Worm (Caenorhabditis elegans) whole organism, L1 larva: ENCODE data around the gene Y43C5A.4.

Source experiments
- aha-1 ChIP-seq: fragments of 150-350 bp; optimal IDR thresholded peaks from 2 replicates; lab custom pipeline; 2014; ENCODE audit warnings: missing biosample characterization, missing genetic modification characterization
- blmp-1 ChIP-seq: fragments of 150-350 bp; optimal IDR thresholded peaks from 2 replicates; lab custom pipeline; 2014; ENCODE audit warnings: missing biosample characterization, missing genetic modification characterization
- ceh-63 ChIP-seq: fragments of 200-800 bp; sonication (Bioruptor generic); optimal IDR thresholded peaks from 2 replicates; lab custom pipeline; 2018; ENCODE audit warnings: mild to moderate bottlenecking, missing genetic modification characterization, missing compliant biosample characterization
- ceh-8 ChIP-seq: fragments of 200-800 bp; sonication (Bioruptor generic); optimal IDR thresholded peaks from 2 replicates; lab custom pipeline; 2018; ENCODE audit warnings: mild to moderate bottlenecking, missing genetic modification characterization, moderate library complexity, missing compliant biosample characterization
- ceh-88 ChIP-seq: fragments of 200-800 bp; sonication (Bioruptor generic); IDR thresholded peaks from 2 replicates; pipeline ENCODE4 v1.3.6; 2022; ENCODE audit warnings: missing genetic modification characterization, missing compliant biosample characterization
- ces-1 ChIP-seq: fragments of 150-350 bp; optimal IDR thresholded peaks from 2 replicates; lab custom pipeline; 2014; ENCODE audit warnings: missing biosample characterization, missing genetic modification reagents, missing genetic modification characterization
- efl-1 ChIP-seq, 4 experiments: fragments of 150-350 bp; optimal IDR thresholded peaks in 3 of 4; peaks in 1 of 4; 1 replicate in 1 of 4; 2 replicates in 3 of 4; lab custom pipeline; 2014; ENCODE audit warnings: missing biosample characterization in 2 of 4, missing genetic modification characterization in 2 of 4, missing genetic modification reagents in 2 of 4
- elt-3 ChIP-seq, 6 experiments: fragments of 150-350 bp in 1 of 6; sonication (generic microtip); optimal IDR thresholded peaks; 2 replicates each; lab custom pipeline; 2017 to 2018; ENCODE audit warnings: missing biosample characterization in 6 of 6, missing genetic modification characterization in 6 of 6, inconsistent platforms in 1 of 6
- ets-5 ChIP-seq: fragments of 200-800 bp; sonication (Bioruptor generic); IDR thresholded peaks from 2 replicates; pipeline ENCODE4 v1.3.6; 2022; ENCODE audit warnings: missing genetic modification characterization, missing compliant biosample characterization
- fkh-8 ChIP-seq: sonication (generic microtip); optimal IDR thresholded peaks from 2 replicates; lab custom pipeline; 2016; ENCODE audit warnings: mild to moderate bottlenecking, missing genetic modification characterization, missing compliant biosample characterization
- grh-1 ChIP-seq: fragments of 200-800 bp; sonication (Bioruptor generic); IDR thresholded peaks from 2 replicates; pipeline ENCODE4 v1.3.6; 2022; ENCODE audit warnings: missing genetic modification reagents, missing genetic modification characterization, missing compliant biosample characterization
- hlh-4 ChIP-seq: sonication (generic microtip); optimal IDR thresholded peaks from 2 replicates; lab custom pipeline; 2016; ENCODE audit warnings: mild to moderate bottlenecking, missing genetic modification characterization, missing compliant biosample characterization
- hpl-2 ChIP-seq: fragments of 150-350 bp; optimal IDR thresholded peaks from 2 replicates; lab custom pipeline; 2014; ENCODE audit warnings: missing biosample characterization, missing genetic modification reagents, missing genetic modification characterization
- jun-1 ChIP-seq: fragments of 150-350 bp; optimal IDR thresholded peaks from 2 replicates; lab custom pipeline; 2014; ENCODE audit warnings: missing biosample characterization, missing genetic modification reagents, missing genetic modification characterization
- lin-39 ChIP-seq: fragments of 150-350 bp; optimal IDR thresholded peaks from 2 replicates; lab custom pipeline; 2014; ENCODE audit warnings: missing biosample characterization, missing genetic modification reagents, missing genetic modification characterization
- mab-9 ChIP-seq: fragments of 200-800 bp; sonication (Bioruptor generic); IDR thresholded peaks from 2 replicates; pipeline ENCODE4 v1.3.6; 2022; ENCODE audit warnings: missing genetic modification reagents, missing genetic modification characterization, missing compliant biosample characterization
- mdl-1 ChIP-seq, 2 experiments: fragments of 150-350 bp; optimal IDR thresholded peaks; 2 replicates each; lab custom pipeline; 2014 to 2017; ENCODE audit warnings: missing biosample characterization in 2 of 2, missing genetic modification characterization in 2 of 2, inconsistent platforms in 1 of 2
- mep-1 ChIP-seq: fragments of 150-350 bp; optimal IDR thresholded peaks from 2 replicates; lab custom pipeline; 2014; ENCODE audit warnings: missing biosample characterization, missing genetic modification characterization
- nhr-12 ChIP-seq: sonication (generic microtip); optimal IDR thresholded peaks from 2 replicates; lab custom pipeline; 2017; ENCODE audit warnings: missing biosample characterization, missing genetic modification characterization
- nhr-19 ChIP-seq: fragments of 200-800 bp; sonication (Bioruptor generic); conservative IDR thresholded peaks from 2 replicates; pipeline ENCODE4 v1.3.6; 2022; ENCODE audit warnings: missing genetic modification characterization, missing compliant biosample characterization
- nhr-20 ChIP-seq: sonication (generic microtip); optimal IDR thresholded peaks from 2 replicates; lab custom pipeline; 2016; ENCODE audit warnings: mild to moderate bottlenecking, missing genetic modification characterization, missing compliant biosample characterization
- nhr-237 ChIP-seq: fragments of 150-350 bp; optimal IDR thresholded peaks from 2 replicates; lab custom pipeline; 2014; ENCODE audit warnings: missing biosample characterization, missing genetic modification characterization
- nhr-28 ChIP-seq: fragments of 150-350 bp; optimal IDR thresholded peaks from 2 replicates; lab custom pipeline; 2014; ENCODE audit warnings: missing biosample characterization, missing genetic modification characterization
- nhr-47 ChIP-seq: sonication (generic microtip); optimal IDR thresholded peaks from 2 replicates; lab custom pipeline; 2016; ENCODE audit warnings: mild to moderate bottlenecking, missing genetic modification characterization, moderate library complexity, missing compliant biosample characterization
- nhr-71 ChIP-seq: sonication (generic microtip); optimal IDR thresholded peaks from 2 replicates; lab custom pipeline; 2016; ENCODE audit warnings: mild to moderate bottlenecking, missing genetic modification characterization, moderate library complexity, missing compliant biosample characterization
- nhr-77 ChIP-seq: fragments of 150-350 bp; optimal IDR thresholded peaks from 2 replicates; lab custom pipeline; 2014; ENCODE audit warnings: missing biosample characterization, missing genetic modification characterization
- nhr-84 ChIP-seq: sonication (generic microtip); optimal IDR thresholded peaks from 2 replicates; lab custom pipeline; 2017; ENCODE audit warnings: missing biosample characterization, missing genetic modification characterization
- nhr-85 ChIP-seq: sonication (generic microtip); peaks from one replicate; lab custom pipeline; 2016; ENCODE audit warnings: missing genetic modification characterization, inconsistent platforms, missing compliant biosample characterization
- nhr-90 ChIP-seq: sonication (generic microtip); optimal IDR thresholded peaks from 2 replicates; lab custom pipeline; 2016; ENCODE audit warnings: mild to moderate bottlenecking, missing genetic modification characterization, missing compliant biosample characterization; ENCODE audit not compliant: poor library complexity
- pag-3 ChIP-seq: sonication (generic microtip); optimal IDR thresholded peaks from 2 replicates; lab custom pipeline; 2017; ENCODE audit warnings: missing genetic modification characterization, mild to moderate bottlenecking, missing compliant biosample characterization, antibody characterized with exemption, borderline replicate concordance; ENCODE audit not compliant: insufficient read depth
- pax-3 ChIP-seq: fragments of 200-800 bp; sonication (Bioruptor generic); optimal IDR thresholded peaks from 2 replicates; lab custom pipeline; 2018; ENCODE audit warnings: mild to moderate bottlenecking, missing genetic modification characterization, moderate library complexity, missing compliant biosample characterization
- pqm-1 ChIP-seq: sonication (generic microtip); optimal IDR thresholded peaks from 3 replicates; lab custom pipeline; 2017; ENCODE audit warnings: missing biosample characterization, missing genetic modification characterization
- rnt-1 ChIP-seq: sonication (generic microtip); optimal IDR thresholded peaks from 2 replicates; lab custom pipeline; 2016; ENCODE audit warnings: mild to moderate bottlenecking, missing genetic modification characterization, moderate library complexity, missing compliant biosample characterization
- skn-1 ChIP-seq: fragments of 150-350 bp; optimal IDR thresholded peaks from 2 replicates; lab custom pipeline; 2014; ENCODE audit warnings: missing biosample characterization, missing genetic modification characterization
- snu-23 ChIP-seq: sonication (generic microtip); optimal IDR thresholded peaks from 2 replicates; lab custom pipeline; 2016; ENCODE audit warnings: missing genetic modification characterization, missing compliant biosample characterization
- sox-4 ChIP-seq: sonication (generic microtip); optimal IDR thresholded peaks from 2 replicates; lab custom pipeline; 2016; ENCODE audit warnings: missing genetic modification characterization, missing compliant biosample characterization
- sup-37 ChIP-seq: fragments of 200-800 bp; sonication (Bioruptor generic); optimal IDR thresholded peaks from 2 replicates; lab custom pipeline; 2018; ENCODE audit warnings: mild to moderate bottlenecking, missing genetic modification characterization, missing compliant biosample characterization
- unc-130 ChIP-seq: fragments of 150-350 bp; optimal IDR thresholded peaks from 2 replicates; lab custom pipeline; 2017; ENCODE audit warnings: missing biosample characterization, missing genetic modification characterization, inconsistent platforms
- unc-30 ChIP-seq: sonication (generic microtip); optimal IDR thresholded peaks from 2 replicates; lab custom pipeline; 2017; ENCODE audit warnings: missing biosample characterization, missing genetic modification characterization
- unc-62 ChIP-seq: fragments of 150-350 bp; optimal IDR thresholded peaks from 2 replicates; lab custom pipeline; 2014; ENCODE audit warnings: missing biosample characterization, missing genetic modification reagents, missing genetic modification characterization
- unc-86 ChIP-seq: sonication (generic microtip); optimal IDR thresholded peaks from 2 replicates; lab custom pipeline; 2016; ENCODE audit warnings: missing genetic modification characterization, missing compliant biosample characterization
- unc-98 ChIP-seq: fragments of 200-800 bp; sonication (Bioruptor generic); IDR thresholded peaks from 2 replicates; pipeline ENCODE4 v1.3.6; 2022; ENCODE audit warnings: missing genetic modification characterization, missing compliant biosample characterization
- xbp-1 ChIP-seq: sonication (generic microtip); optimal IDR thresholded peaks from 2 replicates; lab custom pipeline; 2016; ENCODE audit warnings: missing genetic modification characterization, missing compliant biosample characterization
- zag-1 ChIP-seq: fragments of 150-350 bp; optimal IDR thresholded peaks from 2 replicates; lab custom pipeline; 2014; ENCODE audit warnings: missing biosample characterization, missing genetic modification characterization
- zip-4 ChIP-seq: fragments of 200-800 bp; sonication (Bioruptor generic); optimal IDR thresholded peaks from 2 replicates; lab custom pipeline; 2018; ENCODE audit warnings: mild to moderate bottlenecking, missing genetic modification characterization, moderate library complexity, missing compliant biosample characterization
- ztf-11 ChIP-seq, 2 experiments: sonication (generic microtip); optimal IDR thresholded peaks; 2 replicates each; lab custom pipeline; 2016 to 2017; ENCODE audit warnings: missing genetic modification characterization in 2 of 2, missing biosample characterization in 1 of 2, missing compliant biosample characterization in 1 of 2
- ztf-4 ChIP-seq: fragments of 150-350 bp; optimal IDR thresholded peaks from 2 replicates; lab custom pipeline; 2014; ENCODE audit warnings: missing biosample characterization, missing genetic modification characterization

The Y43C5A.4 gene

ce11 chrIV:10239045-10239444 is 38.8 kb upstream of the Y43C5A.4 start, which contains the start of gene ech-8:
Gene ech-8, minus strand, starts transcription at chrIV:10239176.
- TF ChIP-seq zag-1 (no peak), ceh-63 (GFP tag; lab: Kevin White, UChicago) (no peak), elt-3 (tag; optimal IDR thresholded peaks at IDR 0.05; lab: Kevin White, UChicago) (peak in 1 of 6 experiments; percentile 5), nhr-20 (tag; lab: Kevin White, UChicago) (peak; percentile 13), pag-3 (no peak)

DNA sequence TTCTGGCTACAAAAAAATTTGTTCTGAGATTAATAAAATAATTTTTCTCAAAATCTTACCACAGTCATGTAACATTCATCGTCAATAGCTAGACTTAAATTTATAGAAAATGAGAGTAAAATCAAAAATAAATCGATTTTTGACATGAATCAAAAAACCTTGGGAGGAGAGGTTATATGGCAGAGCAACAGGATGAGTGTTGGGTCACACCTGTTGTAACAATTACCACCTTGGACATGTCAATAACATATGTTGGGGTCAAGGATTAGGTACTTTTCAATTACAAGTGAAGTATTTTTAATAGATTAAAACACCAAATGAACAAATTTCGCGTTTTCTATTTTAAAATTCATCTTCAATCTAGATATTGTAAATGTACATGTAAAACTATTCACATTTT is 36.2 kb upstream of the Y43C5A.4 start, which contains the start of gene lipl-7:
Gene lipl-7 (minus strand): TSS at position 165 of the 400 bp plus-strand sequence.
- TF ChIP-seq sox-4 (tag; lab: Kevin White, UChicago) (no peak), nhr-237 (tag; lab: Kevin White, UChicago) (no peak), nhr-85 (peak; percentile 53), nhr-71 (peak; percentile 11)

DNA sequence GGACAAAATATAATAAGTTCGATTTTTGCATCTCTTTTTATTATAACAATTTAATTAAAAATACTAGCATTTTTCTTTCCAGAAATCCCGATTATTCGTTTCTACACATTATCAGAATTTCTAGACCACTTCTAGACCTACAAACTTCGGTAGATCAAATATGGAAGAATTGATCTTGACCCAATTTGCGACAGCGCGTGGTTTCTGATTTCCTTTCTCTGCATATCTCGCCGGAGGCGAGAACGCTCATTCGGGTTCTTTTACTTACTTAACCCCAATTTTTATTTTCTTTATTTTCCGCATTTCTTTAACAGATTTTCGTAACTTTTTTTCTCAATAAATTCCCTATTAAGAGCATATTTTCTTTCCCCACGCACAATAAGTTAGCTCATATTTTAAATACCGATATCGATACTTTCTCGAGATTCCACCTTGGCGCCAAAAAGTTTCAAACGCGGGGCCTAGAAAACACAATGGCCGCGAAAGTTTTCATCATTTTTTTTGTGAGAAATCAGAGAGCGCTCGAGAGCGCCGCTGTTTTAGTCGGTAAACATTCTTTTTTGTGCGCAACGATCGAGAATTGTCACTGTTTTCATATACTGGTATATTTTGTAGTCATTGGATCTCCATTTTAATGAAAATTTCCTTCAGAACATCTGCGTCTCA is 35.2 kb upstream of the Y43C5A.4 start:
- TF ChIP-seq ztf-11 (tag; optimal IDR thresholded peaks at IDR 0.05; lab: Kevin White, UChicago) (no peak), mdl-1 (tag; optimal IDR thresholded peaks at IDR 0.05; lab: Kevin White, UChicago) (no peak), nhr-77 (peak; percentile 11), unc-130 (peak; percentile 41), nhr-90 (no peak), efl-1 (optimal IDR thresholded peaks at IDR 0.05; lab: Kevin White, UChicago) (peak; percentile 83 to 92), efl-1 (GFP tag; optimal IDR thresholded peaks at IDR 0.05 in 1 of 2; lab: Kevin White, UChicago) (peak; percentile 86 to 98), aha-1 (tag; lab: Kevin White, UChicago) (no peak), ceh-88 (GFP tag; lab: Robert Waterston, UW) (no peak), xbp-1 (peak; percentile 8), unc-86 (tag; lab: Kevin White, UChicago) (no peak), pax-3 (tag; lab: Kevin White, UChicago) (no peak), unc-98 (no peak), blmp-1 (peak; percentile 72), nhr-28 (tag; lab: Kevin White, UChicago) (no peak), jun-1 (tag; lab: Kevin White, UChicago) (no peak), skn-1 (peak; percentile 50), snu-23 (GFP tag; lab: Kevin White, UChicago) (peak; percentile 45), elt-3 (tag; optimal IDR thresholded peaks at IDR 0.05; lab: Kevin White, UChicago) (peak in 1 of 6 experiments; percentile 7), nhr-12 (tag; lab: Kevin White, UChicago) (no peak), mab-9 (GFP tag; lab: Robert Waterston, UW) (no peak), zip-4 (no peak), fkh-8 (tag; lab: Kevin White, UChicago) (no peak), ztf-4 (tag; lab: Kevin White, UChicago) (no peak), lin-39 (tag; lab: Kevin White, UChicago) (no peak), rnt-1 (tag; lab: Kevin White, UChicago) (peak; percentile 61), nhr-47 (no peak), nhr-84 (tag; lab: Kevin White, UChicago) (no peak), pqm-1 (tag; lab: Kevin White, UChicago) (no peak), nhr-20 (tag; lab: Kevin White, UChicago) (peak; percentile 57), ceh-63 (GFP tag; lab: Kevin White, UChicago) (no peak), hlh-4 (tag; lab: Kevin White, UChicago) (no peak), sup-37 (GFP tag; lab: Kevin White, UChicago) (no peak), nhr-19 (0 out of 2 replicates have a peak, but pooled peaks have one; percentile 14), ets-5 (GFP tag; lab: Robert Waterston, UW) (no peak), nhr-71 (peak; percentile 44), zag-1 (no peak), nhr-85 (peak; percentile 75), ces-1 (GFP tag; lab: Kevin White, UChicago) (no peak), unc-62 (GFP tag; lab: Kevin White, UChicago) (no peak), hpl-2 (GFP tag; lab: Kevin White, UChicago) (no peak), mep-1 (tag; lab: Kevin White, UChicago) (peak; percentile 41), ceh-8 (GFP tag; lab: Kevin White, UChicago) (no peak), unc-30 (tag; lab: Kevin White, UChicago) (no peak), grh-1 (GFP tag; lab: Robert Waterston, UW) (no peak)
